Fruit fly (Drosophila melanogaster) whole organism, prepupa: ENCODE results near the gene CG14540.
A peak's percentile ranks its signal among the peaks of the same experiment; 100 is the strongest.

Experiments used
- Ets96B ChIP-seq: fragments of 200-800 bp; optimal IDR thresholded peaks from 2 replicates; lab custom pipeline; 2019; ENCODE audit warnings: missing biosample characterization, mild to moderate bottlenecking, missing genetic modification characterization, moderate library complexity
- Hr38 ChIP-seq: sonication (Bioruptor generic); optimal IDR thresholded peaks from 2 replicates; lab custom pipeline; 2016; ENCODE audit warnings: missing biosample characterization, missing genetic modification characterization
- Lpt ChIP-seq: fragments of 200-800 bp; sonication (Bioruptor generic); optimal IDR thresholded peaks from 3 replicates; lab custom pipeline; 2016; ENCODE audit warnings: missing biosample characterization, missing genetic modification characterization
- Met ChIP-seq: fragments of 200-800 bp; sonication (Bioruptor generic); optimal IDR thresholded peaks from 3 replicates; lab custom pipeline; 2016; ENCODE audit warnings: missing biosample characterization, missing genetic modification characterization
- dac ChIP-seq: fragments of 200-800 bp; sonication (Bioruptor generic); optimal IDR thresholded peaks from 2 replicates; lab custom pipeline; 2017; ENCODE audit warnings: missing biosample characterization, mild to moderate bottlenecking, missing genetic modification characterization
- dsx ChIP-seq: fragments of 200-800 bp; optimal IDR thresholded peaks from 3 replicates; lab custom pipeline; 2019; ENCODE audit warnings: missing biosample characterization, mild to moderate bottlenecking, missing genetic modification characterization, moderate library complexity; ENCODE audit not compliant: poor library complexity, severe bottlenecking
- pdm3 ChIP-seq: fragments of 200-800 bp; sonication (Bioruptor generic); optimal IDR thresholded peaks from 3 replicates; lab custom pipeline; 2016; ENCODE audit warnings: missing biosample characterization, missing genetic modification characterization

DNA sequence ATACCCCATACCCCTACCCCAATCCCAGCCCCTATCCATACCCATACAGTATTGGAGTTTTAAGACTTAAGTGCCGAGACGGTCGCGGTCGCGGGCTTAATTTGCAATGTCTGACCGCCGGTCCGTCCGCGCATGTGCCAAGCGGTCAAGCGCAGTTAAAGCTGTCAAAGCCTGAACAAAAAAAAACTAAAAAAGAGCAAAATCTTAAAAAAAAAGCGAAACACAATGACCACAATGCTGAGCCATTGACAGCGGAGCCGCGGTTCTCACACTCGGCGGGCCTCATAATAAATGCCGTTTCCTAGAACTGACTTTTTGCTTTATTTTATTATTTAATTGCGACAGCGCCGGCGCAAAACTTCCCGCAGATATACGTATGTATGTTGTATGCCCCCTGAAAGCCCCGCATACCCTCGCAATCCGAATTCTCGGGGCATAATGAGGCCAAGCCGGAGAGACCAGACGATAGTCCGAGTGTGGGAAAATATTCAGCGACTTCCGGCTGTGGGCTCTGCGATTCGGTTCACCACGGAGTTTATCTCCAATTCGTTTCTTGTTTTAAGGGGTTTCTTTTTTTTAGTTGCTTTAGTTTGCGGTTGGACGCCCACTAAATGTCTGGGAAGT lies 45.4 kb downstream of the CG14540 start:
- TF ChIP-seq dsx (GFP tag; lab: Kevin White, UChicago) (no peak), Hr38 (GFP tag; lab: Kevin White, UChicago) (no peak), pdm3 (GFP tag; lab: Kevin White, UChicago) (no peak), Met (GFP tag; lab: Kevin White, UChicago) (no peak), Lpt (GFP tag; lab: Kevin White, UChicago) (no peak), Ets96B (tag; lab: Kevin White, UChicago) (peak; percentile 49), dac (GFP tag; lab: Kevin White, UChicago) (no peak)
